Worm (Caenorhabditis elegans): ENCODE measurements around the gene ced-3.

ce11 chrIV:13252211-13252610 is 48.3 kb upstream of the ced-3 start, which contains the start of gene ttr-51:
- TF ChIP-seq ZK546.5 (tag; optimal IDR thresholded peaks at IDR 0.05) (no peak), ama-1 (optimal IDR thresholded peaks at IDR 0.05) (no peak), sma-3 (GFP tag; optimal IDR thresholded peaks at IDR 0.05) (no peak)

All from whole organism, L2 larva.